Worm (Caenorhabditis elegans): ENCODE data around the gene F35H12.5.

ce11 chrX:945669-946068 is 27.5 kb downstream of the F35H12.5 start:
- TF ChIP-seq nhr-10 (tag; optimal IDR thresholded peaks at IDR 0.05) (no peak), nhr-77 (tag; optimal IDR thresholded peaks at IDR 0.05) (peak; percentile 3), vab-7 (GFP tag; IDR thresholded peaks at IDR 0.05) (no peak), php-3 (GFP tag; IDR thresholded peaks at IDR 0.05) (peak; percentile 49; the same call in 1 of the 2 replicates), egl-43 (GFP tag; IDR thresholded peaks at IDR 0.05) (no peak), Y48G9A.11 (GFP tag; IDR thresholded peaks at IDR 0.05) (no peak), snpc-4 (tag; optimal IDR thresholded peaks at IDR 0.05) (no peak), daf-19 (GFP tag; conservative IDR thresholded peaks at IDR 0.05) (no peak), sdz-12 (GFP tag; optimal IDR thresholded peaks at IDR 0.05) (no peak), nhr-28 (tag; optimal IDR thresholded peaks at IDR 0.05) (peak; percentile 9), ZK546.5 (tag; optimal IDR thresholded peaks at IDR 0.05) (no peak)

Data from whole organism, L4 larva.